Fruit fly (Drosophila melanogaster) whole organism, embryonic: ENCODE data around the gene CG34292.

Experiments used
- Taf1 ChIP-seq: fragments of 200-800 bp; sonication (Bioruptor generic); IDR thresholded peaks from 2 replicates; pipeline ENCODE4 v1.3.6; 2022; ENCODE audit warnings: missing biosample characterization, missing genetic modification characterization
- corto ChIP-seq: fragments of 200-800 bp; sonication (Bioruptor generic); optimal IDR thresholded peaks from 2 replicates; lab custom pipeline; 2016; ENCODE audit warnings: missing biosample characterization, mild to moderate bottlenecking, missing genetic modification characterization, moderate library complexity
- pfk ChIP-seq: fragments of 200-800 bp; sonication (Bioruptor generic); optimal IDR thresholded peaks from 2 replicates; lab custom pipeline; 2018; ENCODE audit warnings: missing biosample characterization, mild to moderate bottlenecking, missing genetic modification characterization, moderate library complexity
- seq ChIP-seq: fragments of 200-800 bp; sonication (Bioruptor generic); IDR thresholded peaks from 2 replicates; pipeline ENCODE4 v1.3.6; 2022; ENCODE audit warnings: missing biosample characterization, missing genetic modification characterization

DNA sequence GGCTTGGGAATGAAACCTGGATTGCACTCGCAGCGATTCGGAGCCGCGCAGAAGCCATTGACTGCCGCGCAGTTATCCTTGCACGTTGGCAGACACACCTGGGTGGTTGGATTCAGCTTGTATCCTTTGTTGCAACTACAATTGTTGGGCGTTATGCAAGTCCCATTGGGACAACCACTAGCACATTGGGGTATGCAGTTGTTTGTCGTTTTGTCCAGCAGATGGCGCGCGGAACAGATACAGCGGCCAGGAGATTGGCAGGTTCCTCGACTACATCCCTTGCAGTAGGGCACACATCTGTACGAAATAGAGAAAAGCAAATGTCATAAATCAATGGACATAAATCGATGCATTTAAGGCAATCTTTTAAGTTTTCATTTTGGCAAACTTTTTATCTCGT is 36.6 kb downstream of the CG34292 start:
- TF ChIP-seq Taf1, result no peak
- TF ChIP-seq corto (GFP tag; lab: Kevin White, UChicago), result no peak
- TF ChIP-seq seq (GFP tag; lab: Robert Waterston, UW), result no peak
- TF ChIP-seq pfk (GFP tag; lab: Kevin White, UChicago), result no peak
